Worm (Caenorhabditis elegans) whole organism, late embryonic: ENCODE measurements around the gene chil-14.

Experiments used
- ahr-1 ChIP-seq: sonication (generic microtip); optimal IDR thresholded peaks from 2 replicates; lab custom pipeline; 2016; ENCODE audit warnings: missing genetic modification characterization, missing compliant biosample characterization
- ama-1 ChIP-seq: fragments of 150-350 bp; optimal IDR thresholded peaks from 2 replicates; lab custom pipeline; 2014
- ceh-14 ChIP-seq: sonication (generic microtip); optimal IDR thresholded peaks from 2 replicates; lab custom pipeline; 2016; ENCODE audit warnings: missing genotype, missing genetic modification characterization, missing compliant biosample characterization
- ceh-18 ChIP-seq: sonication (generic microtip); optimal IDR thresholded peaks from 2 replicates; lab custom pipeline; 2016; ENCODE audit warnings: missing genetic modification characterization, missing compliant biosample characterization
- ets-4 ChIP-seq: sonication (generic microtip); optimal IDR thresholded peaks from 2 replicates; lab custom pipeline; 2016; ENCODE audit warnings: missing genetic modification characterization, missing compliant biosample characterization
- hlh-6 ChIP-seq: sonication (generic microtip); optimal IDR thresholded peaks from 2 replicates; lab custom pipeline; 2016; ENCODE audit warnings: missing genotype, missing genetic modification characterization, missing compliant biosample characterization
- lin-11 ChIP-seq: fragments of 200-800 bp; sonication (Bioruptor generic); optimal IDR thresholded peaks from 2 replicates; lab custom pipeline; 2018; ENCODE audit warnings: mild to moderate bottlenecking, missing genetic modification characterization, missing compliant biosample characterization
- odd-2 ChIP-seq: sonication (generic microtip); optimal IDR thresholded peaks from 2 replicates; lab custom pipeline; 2017; ENCODE audit warnings: antibody characterized with exemption, mild to moderate bottlenecking, missing genetic modification characterization, missing compliant biosample characterization
- pqm-1 ChIP-seq: sonication (generic microtip); optimal IDR thresholded peaks from 2 replicates; lab custom pipeline; 2016; ENCODE audit warnings: missing genetic modification characterization, missing compliant biosample characterization

DNA sequence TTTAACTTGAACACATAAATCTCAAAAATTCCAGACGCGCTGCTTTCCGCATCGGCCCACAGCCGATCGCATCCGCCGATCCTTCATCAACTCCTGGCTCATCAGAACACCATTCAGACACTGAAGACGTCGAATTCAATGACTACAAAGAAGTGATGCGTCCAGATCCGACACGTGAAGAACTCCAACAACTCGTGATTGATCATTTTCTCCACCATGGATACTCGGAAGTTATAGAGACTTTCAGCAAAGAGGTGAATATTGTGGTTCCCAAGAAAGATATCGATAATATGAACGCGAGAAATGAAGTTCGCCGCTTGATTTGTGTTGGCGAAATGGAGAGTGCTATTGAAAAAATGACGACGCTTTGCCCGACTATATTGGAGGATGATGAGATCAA, 14.0 kb downstream of the chil-14 start:
- TF ChIP-seq ama-1 (lab: Kevin White, UChicago) (no peak), lin-11 (tag; lab: Kevin White, UChicago) (no peak), ets-4 (tag; lab: Kevin White, UChicago) (no peak), ahr-1 (tag; lab: Kevin White, UChicago) (no peak), pqm-1 (tag; lab: Kevin White, UChicago) (no peak), odd-2 (tag; lab: Kevin White, UChicago) (no peak), hlh-6 (tag; lab: Kevin White, UChicago) (no peak), ceh-14 (tag; lab: Kevin White, UChicago) (no peak), ceh-18 (tag; lab: Kevin White, UChicago) (no peak)
